Worm (Caenorhabditis elegans) whole organism, L4 larva: ENCODE results near the gene mbf-1.

Experiments used
- F10B5.3 ChIP-seq: sonication (generic microtip); optimal IDR thresholded peaks from 2 replicates; lab custom pipeline; 2016; ENCODE audit warnings: mild to moderate bottlenecking, missing genetic modification characterization, missing compliant biosample characterization
- F44E2.7 ChIP-seq: fragments of 200-800 bp; sonication (Bioruptor generic); IDR thresholded peaks from 2 replicates; pipeline ENCODE4 v2.1.2; 2022; ENCODE audit warnings: missing genetic modification characterization, missing compliant biosample characterization
- F49E8.2 ChIP-seq: sonication (generic microtip); optimal IDR thresholded peaks from 2 replicates; lab custom pipeline; 2016; ENCODE audit warnings: missing compliant biosample characterization, mild to moderate bottlenecking, missing genetic modification characterization, borderline replicate concordance
- R02D3.7 ChIP-seq: fragments of 150-350 bp; sonication (generic microtip); optimal IDR thresholded peaks from 3 replicates; lab custom pipeline; 2014; ENCODE audit warnings: missing biosample characterization, missing genetic modification characterization
- T20F7.1 ChIP-seq: fragments of 200-800 bp; sonication (Bioruptor generic); optimal IDR thresholded peaks from 2 replicates; lab custom pipeline; 2018; ENCODE audit warnings: mild to moderate bottlenecking, missing genetic modification characterization, missing compliant biosample characterization
- ZK546.5 ChIP-seq, 2 experiments: sonication (generic microtip); optimal IDR thresholded peaks; 2 replicates each; lab custom pipeline; 2017; ENCODE audit warnings: missing biosample characterization in 2 of 2, missing genetic modification characterization in 2 of 2
- arid-1 ChIP-seq: fragments of 200-800 bp; sonication (Bioruptor generic); conservative IDR thresholded peaks from 2 replicates; pipeline ENCODE4 v1.3.6; 2022; ENCODE audit warnings: missing genetic modification reagents, missing genetic modification characterization, missing compliant biosample characterization
- attf-4 ChIP-seq: sonication (generic microtip); optimal IDR thresholded peaks from 3 replicates; lab custom pipeline; 2017; ENCODE audit warnings: missing biosample characterization, missing genetic modification characterization
- ceh-20 ChIP-seq: fragments of 200-800 bp; sonication (Bioruptor generic); IDR thresholded peaks from 2 replicates; pipeline ENCODE4 v1.3.6; 2022; ENCODE audit warnings: missing genetic modification reagents, missing genetic modification characterization, missing compliant biosample characterization
- ceh-62 ChIP-seq: sonication (generic microtip); optimal IDR thresholded peaks from 2 replicates; lab custom pipeline; 2017; ENCODE audit warnings: missing biosample characterization, missing genetic modification characterization
- ces-1 ChIP-seq: fragments of 150-350 bp; sonication (generic microtip); optimal IDR thresholded peaks from 4 replicates; lab custom pipeline; 2014; ENCODE audit warnings: missing biosample characterization, missing genetic modification reagents, missing genetic modification characterization
- cey-2 ChIP-seq: sonication (generic microtip); optimal IDR thresholded peaks from 3 replicates; lab custom pipeline; 2017; ENCODE audit warnings: missing genetic modification characterization, mild to moderate bottlenecking, missing compliant biosample characterization, antibody characterized with exemption, borderline replicate concordance; ENCODE audit not compliant: insufficient read depth
- daf-12 ChIP-seq: fragments of 150-350 bp; optimal IDR thresholded peaks from 2 replicates; lab custom pipeline; 2014; ENCODE audit warnings: missing biosample characterization, missing genetic modification reagents, missing genetic modification characterization
- daf-16 ChIP-seq, 3 experiments: sonication (generic microtip); optimal IDR thresholded peaks; 2 replicates each; lab custom pipeline; 2016 to 2017; ENCODE audit warnings: missing genetic modification characterization in 3 of 3, missing genetic modification reagents in 3 of 3, mild to moderate bottlenecking in 2 of 3, missing compliant biosample characterization in 2 of 3, missing biosample characterization in 1 of 3, moderate library complexity in 1 of 3
- daf-8 ChIP-seq: fragments of 200-800 bp; sonication (Bioruptor generic); IDR thresholded peaks from 2 replicates; pipeline ENCODE4 v1.3.6; 2022; ENCODE audit warnings: missing genetic modification characterization, missing compliant biosample characterization
- dpl-1 ChIP-seq: fragments of 150-350 bp; optimal IDR thresholded peaks from 2 replicates; lab custom pipeline; 2014; ENCODE audit warnings: missing biosample characterization, missing genetic modification reagents, missing genetic modification characterization
- dve-1 ChIP-seq: sonication (generic microtip); optimal IDR thresholded peaks from 2 replicates; lab custom pipeline; 2017; ENCODE audit warnings: antibody characterized with exemption, mild to moderate bottlenecking, missing genetic modification characterization, missing compliant biosample characterization; ENCODE audit not compliant: insufficient read depth
- egl-27 ChIP-seq: sonication (generic microtip); optimal IDR thresholded peaks from 3 replicates; lab custom pipeline; 2017; ENCODE audit warnings: missing biosample characterization, missing genetic modification reagents, missing genetic modification characterization
- fkh-10 ChIP-seq: fragments of 150-350 bp; optimal IDR thresholded peaks from 2 replicates; lab custom pipeline; 2014; ENCODE audit warnings: missing biosample characterization, missing genetic modification reagents, missing genetic modification characterization
- hif-1 ChIP-seq, 2 experiments: sonication (generic microtip); optimal IDR thresholded peaks; 2 replicates each; lab custom pipeline; 2016 to 2017; ENCODE audit warnings: missing compliant biosample characterization in 2 of 2, missing genetic modification characterization in 2 of 2, missing genetic modification reagents in 2 of 2, missing genotype in 2 of 2, mild to moderate bottlenecking in 1 of 2
- hlh-11 ChIP-seq: fragments of 200-800 bp; sonication (Bioruptor generic); optimal IDR thresholded peaks from 2 replicates; lab custom pipeline; 2018; ENCODE audit warnings: mild to moderate bottlenecking, missing genetic modification characterization, missing compliant biosample characterization
- hlh-30 ChIP-seq: sonication (generic microtip); optimal IDR thresholded peaks from 2 replicates; lab custom pipeline; 2017; ENCODE audit warnings: antibody characterized with exemption, mild to moderate bottlenecking, missing genetic modification characterization, missing compliant biosample characterization; ENCODE audit not compliant: insufficient read depth
- hmg-1.1 ChIP-seq: fragments of 200-800 bp; sonication (Bioruptor generic); IDR thresholded peaks from 2 replicates; pipeline ENCODE4 v1.3.6; 2022; ENCODE audit warnings: missing genetic modification reagents, missing genetic modification characterization, missing compliant biosample characterization
- lin-1 ChIP-seq: fragments of 200-800 bp; sonication (Bioruptor generic); IDR thresholded peaks from 2 replicates; pipeline ENCODE4 v1.3.6; 2022; ENCODE audit warnings: missing genetic modification reagents, missing genetic modification characterization, missing compliant biosample characterization
- lin-29 ChIP-seq: fragments of 200-800 bp; sonication (Bioruptor generic); IDR thresholded peaks from 2 replicates; pipeline ENCODE4 v1.3.6; 2022; ENCODE audit warnings: missing genetic modification reagents, missing genetic modification characterization, missing compliant biosample characterization
- mdl-1 ChIP-seq, 2 experiments: fragments of 150-350 bp in 1 of 2; sonication (generic microtip) in 1 of 2; optimal IDR thresholded peaks; 2 replicates each; lab custom pipeline; 2014 to 2017; ENCODE audit warnings: missing biosample characterization in 2 of 2, missing genetic modification characterization in 2 of 2
- mep-1 ChIP-seq: fragments of 150-350 bp; sonication (generic microtip); optimal IDR thresholded peaks from 3 replicates; lab custom pipeline; 2014; ENCODE audit warnings: missing biosample characterization, missing genetic modification characterization
- mes-2 ChIP-seq: sonication (generic microtip); optimal IDR thresholded peaks from 2 replicates; lab custom pipeline; 2016; ENCODE audit warnings: missing genotype, mild to moderate bottlenecking, missing genetic modification characterization, missing compliant biosample characterization; ENCODE audit not compliant: poor library complexity, severe bottlenecking
- mxl-2 ChIP-seq: fragments of 200-800 bp; sonication (Bioruptor generic); conservative IDR thresholded peaks from 2 replicates; pipeline ENCODE4 v1.3.6; 2022; ENCODE audit warnings: missing genetic modification reagents, missing genetic modification characterization, missing compliant biosample characterization
- nhr-10 ChIP-seq: fragments of 150-350 bp; optimal IDR thresholded peaks from 2 replicates; lab custom pipeline; 2014; ENCODE audit warnings: missing biosample characterization, missing genetic modification characterization
- nhr-102 ChIP-seq: sonication (generic microtip); optimal IDR thresholded peaks from 2 replicates; lab custom pipeline; 2016; ENCODE audit warnings: mild to moderate bottlenecking, missing genetic modification characterization, moderate library complexity, missing compliant biosample characterization
- nhr-11 ChIP-seq: fragments of 150-350 bp; optimal IDR thresholded peaks from 2 replicates; lab custom pipeline; 2014; ENCODE audit warnings: missing biosample characterization, missing genetic modification characterization
- nhr-237 ChIP-seq: sonication (generic microtip); optimal IDR thresholded peaks from 2 replicates; lab custom pipeline; 2017; ENCODE audit warnings: missing biosample characterization, missing genetic modification characterization
- nhr-42 ChIP-seq: fragments of 200-800 bp; sonication (Bioruptor generic); IDR thresholded peaks from 2 replicates; pipeline ENCODE4 v1.3.6; 2022; ENCODE audit warnings: missing genetic modification characterization, missing compliant biosample characterization
- nhr-48 ChIP-seq: sonication (generic microtip); optimal IDR thresholded peaks from 2 replicates; lab custom pipeline; 2016; ENCODE audit warnings: mild to moderate bottlenecking, missing genetic modification characterization, missing compliant biosample characterization
- nhr-6 ChIP-seq: fragments of 150-350 bp; optimal IDR thresholded peaks from 2 replicates; lab custom pipeline; 2014; ENCODE audit warnings: missing biosample characterization, missing genetic modification characterization
- nhr-77 ChIP-seq: fragments of 150-350 bp; optimal IDR thresholded peaks from 2 replicates; lab custom pipeline; 2014; ENCODE audit warnings: missing biosample characterization, missing genetic modification characterization
- pha-4 ChIP-seq, 2 experiments: fragments of 150-350 bp in 1 of 2; fragments of 200-800 bp in 1 of 2; sonication (Bioruptor generic) in 1 of 2; IDR thresholded peaks in 1 of 2; optimal IDR thresholded peaks in 1 of 2; 2 replicates each; pipeline versions ENCODE4 v1.3.6 to Lab custom; 2014 to 2022; ENCODE audit warnings: missing genetic modification characterization in 2 of 2, missing genetic modification reagents in 2 of 2, missing biosample characterization in 1 of 2, missing compliant biosample characterization in 1 of 2
- rbr-2 ChIP-seq: sonication (generic microtip); optimal IDR thresholded peaks from 2 replicates; lab custom pipeline; 2016; ENCODE audit warnings: missing genotype, missing genetic modification characterization, missing compliant biosample characterization
- set-16 ChIP-seq: fragments of 200-800 bp; sonication (Bioruptor generic); IDR thresholded peaks from 2 replicates; pipeline ENCODE4 v1.3.6; 2022; ENCODE audit warnings: missing genetic modification reagents, missing genetic modification characterization, missing compliant biosample characterization
- spr-1 ChIP-seq: sonication (generic microtip); optimal IDR thresholded peaks from 2 replicates; lab custom pipeline; 2016; ENCODE audit warnings: mild to moderate bottlenecking, missing genetic modification characterization, missing compliant biosample characterization
- unc-130 ChIP-seq: sonication (generic microtip); optimal IDR thresholded peaks from 2 replicates; lab custom pipeline; 2016; ENCODE audit warnings: missing genetic modification reagents, missing genetic modification characterization, missing compliant biosample characterization
- unc-62 ChIP-seq, 3 experiments: fragments of 150-350 bp in 1 of 3; sonication (generic microtip); optimal IDR thresholded peaks in 2 of 3; peaks in 1 of 3; 1 replicate in 1 of 3; 2 replicates in 2 of 3; lab custom pipeline; 2014 to 2017; ENCODE audit warnings: missing biosample characterization in 3 of 3, missing genetic modification characterization in 3 of 3, missing genetic modification reagents in 3 of 3, missing genotype in 1 of 3
- zfp-2 ChIP-seq: sonication (generic microtip); optimal IDR thresholded peaks from 2 replicates; lab custom pipeline; 2016; ENCODE audit warnings: mild to moderate bottlenecking, missing genetic modification characterization, missing compliant biosample characterization
- zfp-3 ChIP-seq: fragments of 200-800 bp; sonication (Bioruptor generic); conservative IDR thresholded peaks from 2 replicates; pipeline ENCODE4 v1.3.6; 2022; ENCODE audit warnings: missing genetic modification reagents, missing genetic modification characterization, missing compliant biosample characterization
- zip-11 ChIP-seq: fragments of 200-800 bp; sonication (Bioruptor generic); IDR thresholded peaks from 2 replicates; pipeline ENCODE4 v1.3.6; 2022; ENCODE audit warnings: missing genetic modification characterization, missing compliant biosample characterization
- zip-2 ChIP-seq: fragments of 150-350 bp; optimal IDR thresholded peaks from 2 replicates; lab custom pipeline; 2014; ENCODE audit warnings: missing biosample characterization, missing genetic modification characterization

The mbf-1 gene

DNA sequence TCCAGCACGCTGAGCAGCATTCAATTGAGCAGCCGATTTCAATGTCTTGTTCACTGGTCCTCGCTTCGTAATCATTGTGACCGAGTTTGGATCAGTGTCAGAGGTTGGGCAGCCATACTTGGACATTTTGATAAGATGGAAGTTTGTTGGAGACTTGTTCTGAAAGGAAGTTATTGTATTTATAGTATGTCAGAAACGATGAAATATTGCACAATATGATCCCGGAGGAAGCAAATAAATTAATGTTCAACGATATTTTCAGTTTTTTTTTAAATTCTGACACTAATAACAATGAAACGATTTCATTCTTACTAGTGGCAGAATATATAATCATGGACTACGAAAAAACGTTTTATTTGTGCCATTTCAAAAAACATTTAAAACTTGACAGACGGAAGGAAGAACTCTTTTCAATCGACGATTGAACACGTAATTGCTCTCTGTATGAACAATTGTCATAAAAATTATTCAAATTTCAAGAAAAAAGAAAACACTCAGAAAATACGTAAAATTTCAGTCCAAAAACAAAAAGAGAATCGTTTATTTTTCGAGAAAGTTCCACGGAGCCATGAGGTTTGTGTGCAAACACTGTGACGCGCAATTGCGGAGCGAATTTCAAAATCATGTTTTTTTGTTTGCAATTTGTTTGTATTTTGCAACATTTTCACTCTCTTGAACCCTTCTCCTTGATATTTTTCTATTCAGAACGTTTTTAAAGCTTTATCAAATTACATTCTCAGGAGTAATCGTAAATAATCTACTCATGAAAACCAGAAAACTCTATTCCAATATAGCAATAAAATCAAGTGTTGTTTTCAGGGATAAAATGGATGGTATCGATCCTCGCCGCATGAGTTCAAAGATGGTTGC is at the start of gene mbf-1, which contains the start of gene nse-4:
TSS of gene mbf-1 (minus strand) at position 343 of the 870 bp plus-strand sequence.
TSS of gene nse-4 (plus strand) at position 820 of the 870 bp plus-strand sequence.
- no peak for TF ChIP-seq ceh-20 (GFP tag; lab: Robert Waterston, UW)
- TF ChIP-seq dpl-1 (GFP tag; lab: Kevin White, UChicago), result peak; percentile 81
- TF ChIP-seq R02D3.7 (tag; lab: Kevin White, UChicago), result no peak
- TF ChIP-seq nhr-48 (tag; lab: Kevin White, UChicago), result no peak
- TF ChIP-seq unc-130 (GFP tag; lab: Kevin White, UChicago), result no peak
- no peak for TF ChIP-seq zfp-2 (tag; lab: Kevin White, UChicago)
- no peak for TF ChIP-seq daf-8 (GFP tag; lab: Robert Waterston, UW)
- TF ChIP-seq set-16 (GFP tag; lab: Robert Waterston, UW), result no peak
- no peak for TF ChIP-seq mxl-2 (GFP tag; lab: Robert Waterston, UW)
- no peak for TF ChIP-seq nhr-10 (tag; lab: Kevin White, UChicago)
- no peak for TF ChIP-seq zip-11 (GFP tag; lab: Robert Waterston, UW)
- no peak for TF ChIP-seq F49E8.2 (tag; lab: Kevin White, UChicago)
- no peak for TF ChIP-seq ceh-62 (tag; lab: Kevin White, UChicago)
- no peak for TF ChIP-seq lin-1 (GFP tag; lab: Robert Waterston, UW)
- peak; percentile 75 for TF ChIP-seq T20F7.1 (GFP tag; lab: Kevin White, UChicago)
- no peak for TF ChIP-seq F10B5.3 (tag; lab: Kevin White, UChicago)
- TF ChIP-seq pha-4 (GFP tag; IDR thresholded peaks at IDR 0.05; lab: Robert Waterston, UW), result 0 out of 2 replicates have a peak, but pooled peaks have one; percentile 12
- TF ChIP-seq pha-4 (tag; optimal IDR thresholded peaks at IDR 0.05; lab: Kevin White, UChicago), result peak; percentile 84
- no peak for TF ChIP-seq egl-27 (tag; lab: Kevin White, UChicago)
- no peak for TF ChIP-seq nhr-6 (tag; lab: Kevin White, UChicago)
- no peak for TF ChIP-seq lin-29 (GFP tag; lab: Robert Waterston, UW)
- TF ChIP-seq dve-1 (tag; lab: Kevin White, UChicago), result peak; percentile 70
- TF ChIP-seq hif-1 (tag; optimal IDR thresholded peaks at IDR 0.05; lab: Kevin White, UChicago), result peak in 1 of 2 experiments; percentile 21
- no peak for TF ChIP-seq zfp-3
- TF ChIP-seq hlh-11, result peak; percentile 42
- TF ChIP-seq daf-12 (tag; lab: Kevin White, UChicago), result no peak
- peak in 1 of 2 experiments; percentile 68 for TF ChIP-seq daf-16 (GFP tag; optimal IDR thresholded peaks at IDR 0.05; lab: Kevin White, UChicago)
- peak; percentile 23 for TF ChIP-seq daf-16 (tag; optimal IDR thresholded peaks at IDR 0.05; lab: Kevin White, UChicago)
- TF ChIP-seq ces-1 (GFP tag; lab: Kevin White, UChicago), result no peak
- TF ChIP-seq F44E2.7, result no peak
- TF ChIP-seq fkh-10 (GFP tag; lab: Kevin White, UChicago), result no peak
- TF ChIP-seq nhr-237, result no peak
- TF ChIP-seq ZK546.5 (tag; optimal IDR thresholded peaks at IDR 0.05; lab: Kevin White, UChicago), result no peak
- TF ChIP-seq mep-1 (tag; lab: Kevin White, UChicago), result peak; percentile 80
- TF ChIP-seq rbr-2 (tag; lab: Kevin White, UChicago), result peak; percentile 59
- peak; percentile 75 for TF ChIP-seq hlh-30 (tag; lab: Kevin White, UChicago)
- TF ChIP-seq nhr-11 (tag; lab: Kevin White, UChicago), result peak; percentile 0
- TF ChIP-seq cey-2 (tag; lab: Kevin White, UChicago), result no peak
- 0 out of 2 replicates have a peak, but pooled peaks have one; percentile 26 for TF ChIP-seq hmg-1.1 (GFP tag; lab: Robert Waterston, UW)
- TF ChIP-seq unc-62 (GFP tag; optimal IDR thresholded peaks at IDR 0.05 in 1 of 2; lab: Kevin White, UChicago), result peak in 1 of 2 experiments; percentile 55
- TF ChIP-seq unc-62 (tag; optimal IDR thresholded peaks at IDR 0.05; lab: Kevin White, UChicago), result no peak
- peak; percentile 73 for TF ChIP-seq zip-2
- peak in 1 of 2 experiments; percentile 6 for TF ChIP-seq mdl-1 (tag; optimal IDR thresholded peaks at IDR 0.05; lab: Kevin White, UChicago)
- no peak for TF ChIP-seq arid-1
- TF ChIP-seq mes-2 (tag; lab: Kevin White, UChicago), result peak; percentile 69
- TF ChIP-seq nhr-77, result peak; percentile 43
- no peak for TF ChIP-seq nhr-102
- TF ChIP-seq attf-4 (tag; lab: Kevin White, UChicago), result no peak
- no peak for TF ChIP-seq nhr-42
- no peak for TF ChIP-seq spr-1 (tag; lab: Kevin White, UChicago)
